Fruit fly (Drosophila melanogaster): ENCODE data around the gene spo.

spo gene

DNA sequence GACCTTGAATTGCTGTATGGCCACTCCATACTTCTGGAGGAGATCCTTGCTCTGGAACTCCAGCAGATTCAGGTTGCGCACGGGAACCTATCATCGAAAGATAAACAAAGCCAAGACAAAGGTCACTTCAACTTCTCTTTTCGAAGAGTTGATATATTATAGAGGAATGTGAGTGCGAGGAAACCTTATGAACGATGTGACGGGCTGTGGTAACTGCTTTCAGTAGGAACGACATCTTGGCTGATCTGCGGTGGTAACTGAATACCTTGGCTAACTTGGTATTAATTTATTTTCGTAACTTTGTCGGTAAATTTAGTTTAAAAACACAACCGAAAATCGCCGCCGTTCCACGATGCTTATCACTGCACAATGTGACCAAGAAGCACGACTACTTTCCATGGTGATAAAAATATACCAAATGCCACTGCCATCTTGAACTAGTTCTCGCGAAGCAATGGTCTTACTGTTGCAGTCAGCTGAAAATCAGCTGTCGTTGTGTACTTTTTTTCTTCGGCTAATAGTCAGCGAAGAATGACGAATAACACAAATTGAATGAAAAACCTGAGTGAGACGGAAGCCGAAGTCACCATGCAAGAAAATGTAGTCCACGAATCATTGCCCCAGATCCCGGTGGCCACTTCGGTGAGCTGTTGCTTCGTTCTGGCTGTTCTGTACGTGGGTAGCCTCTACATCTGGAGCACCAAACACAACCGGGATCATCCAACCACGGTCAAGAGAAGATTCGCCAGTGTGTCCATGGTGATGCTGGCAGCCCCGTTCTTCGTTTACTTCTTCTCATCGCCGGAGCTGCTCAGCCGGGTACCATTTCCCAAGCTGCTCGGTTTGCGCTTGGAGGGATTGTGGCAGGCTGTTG lies 28.8 kb downstream of the spo start, which contains the start of the genes ScsbetaG and Sras:
Gene ScsbetaG, minus strand, starts transcription at position 383 of the 874 bp plus-strand sequence.
Gene Sras, plus strand, starts transcription at position 466 of the 874 bp plus-strand sequence.
- TF ChIP-seq noc (tag; optimal IDR thresholded peaks at IDR 0.05): no peak

DNA sequence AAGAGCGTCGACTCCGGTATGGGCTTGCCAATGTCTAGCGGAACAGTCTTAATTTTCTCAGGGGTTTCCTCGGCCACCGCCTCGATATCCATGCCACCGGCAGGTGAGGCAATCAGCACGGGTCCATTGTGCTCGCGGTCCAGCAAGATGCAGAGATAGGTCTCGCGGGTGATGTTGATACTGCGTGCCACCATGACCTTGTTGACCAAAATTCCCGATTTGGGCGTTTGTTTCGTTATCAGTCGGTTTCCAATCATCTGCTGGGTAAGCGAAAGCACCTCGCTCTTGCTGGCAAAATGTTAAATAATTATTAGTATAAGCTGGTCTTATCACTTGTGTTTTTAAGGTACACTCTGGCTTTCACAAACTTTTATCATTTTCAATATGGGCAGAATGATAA lies 29.8 kb downstream of the spo start:
- no peak for TF ChIP-seq noc (tag; optimal IDR thresholded peaks at IDR 0.05)

dm6 chr3L:5561341-5561740 lies 31.0 kb downstream of the spo start, which contains the start of gene sinu:
Gene sinu (minus strand): TSS chr3L:5561598.
- no peak for TF ChIP-seq noc (tag; optimal IDR thresholded peaks at IDR 0.05)

- no peak for TF ChIP-seq noc (tag; optimal IDR thresholded peaks at IDR 0.05)
These were observed 36.2 kb downstream of the spo start for dm6 chr3L:5556195-5556594.

DNA sequence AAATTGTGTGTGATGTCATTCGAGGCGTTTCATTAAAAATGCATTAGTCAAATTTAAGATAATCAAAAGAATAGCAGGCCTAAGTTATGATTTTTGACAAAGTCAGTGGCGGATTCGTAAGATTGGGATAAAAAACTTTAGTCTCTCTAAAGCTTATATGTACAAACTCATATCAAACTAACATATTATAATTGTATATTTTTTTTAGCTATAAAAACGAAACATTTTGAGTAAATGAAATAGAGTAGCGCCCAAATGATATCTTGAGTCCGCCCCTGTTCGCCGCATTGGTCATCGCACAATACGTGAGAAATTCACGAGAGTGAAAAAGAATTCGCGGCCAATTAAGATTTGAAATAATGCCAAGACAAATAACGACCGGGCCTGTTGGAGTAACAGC lies 38.0 kb downstream of the spo start:
- peak; percentile 65 for TF ChIP-seq noc (tag; optimal IDR thresholded peaks at IDR 0.05)

DNA sequence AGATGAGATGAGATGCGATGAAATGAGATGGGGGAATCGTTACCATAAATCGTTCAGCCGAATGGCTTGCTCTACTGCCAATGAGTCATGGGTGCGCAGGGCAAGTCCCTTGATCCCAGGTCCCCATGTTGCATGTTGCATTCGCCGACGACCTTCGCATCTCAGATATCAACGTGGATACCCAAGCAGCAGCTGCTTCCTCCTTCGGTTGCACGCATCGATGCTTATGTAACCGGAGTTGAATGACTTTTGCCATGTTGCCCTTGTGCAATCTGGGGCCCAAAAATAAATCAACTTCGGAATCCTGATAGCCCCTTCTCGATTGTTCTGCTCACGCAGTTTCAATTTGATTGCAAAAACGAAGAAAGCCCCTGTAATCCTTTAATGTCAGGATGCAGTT lies 38.7 kb downstream of the spo start:
- no peak for TF ChIP-seq noc (tag; optimal IDR thresholded peaks at IDR 0.05)

DNA sequence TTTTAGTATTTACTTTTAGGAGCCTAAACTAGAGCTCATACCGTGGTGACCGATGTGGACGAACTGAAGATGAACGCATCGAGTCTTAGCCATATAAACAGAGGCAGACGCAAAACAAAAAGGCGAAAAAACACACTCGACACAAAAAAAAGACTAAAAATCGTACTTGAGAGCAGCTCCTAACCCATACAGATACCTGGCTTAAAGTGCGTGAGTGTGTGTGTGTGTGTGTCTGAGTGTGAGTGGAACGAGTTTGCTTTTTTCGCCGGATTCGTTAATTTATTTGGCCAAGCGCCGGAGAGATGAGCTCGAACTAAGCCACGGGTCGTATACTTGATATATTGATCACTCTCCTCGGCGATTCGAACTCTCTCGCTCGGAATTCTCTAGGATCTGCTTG lies 41.3 kb downstream of the spo start, which contains the start of gene frm:
Gene frm, minus strand, starts transcription at position 73 of the 400 bp plus-strand sequence.
- no peak for TF ChIP-seq noc (tag; optimal IDR thresholded peaks at IDR 0.05)

DNA sequence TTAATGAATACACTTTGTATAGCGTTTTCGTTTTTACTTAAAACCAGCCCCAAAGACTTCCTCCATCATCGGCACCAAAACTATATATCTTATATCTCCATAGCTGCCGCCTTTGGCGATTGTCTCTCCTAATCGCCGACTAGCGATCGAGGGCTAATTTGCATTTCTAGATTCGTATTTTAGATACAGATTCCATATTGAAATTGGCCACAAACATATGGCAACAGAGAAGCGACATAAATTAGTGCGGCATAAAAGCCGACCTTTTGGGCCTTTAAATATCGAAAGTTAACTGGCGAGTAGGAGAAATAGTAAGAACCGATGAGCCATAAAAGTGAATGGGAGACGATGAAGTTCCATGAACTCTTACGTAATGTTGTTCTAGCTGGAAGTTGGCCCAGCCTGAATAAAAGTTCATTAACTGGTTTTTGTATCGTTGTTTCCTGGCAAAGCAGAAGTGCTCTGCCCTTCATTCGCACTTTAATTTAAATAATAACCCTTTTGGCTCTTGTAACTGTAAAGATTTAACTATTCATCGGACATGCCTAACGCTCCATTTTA lies 43.8 kb downstream of the spo start:
- no peak for TF ChIP-seq noc (tag; optimal IDR thresholded peaks at IDR 0.05)

DNA sequence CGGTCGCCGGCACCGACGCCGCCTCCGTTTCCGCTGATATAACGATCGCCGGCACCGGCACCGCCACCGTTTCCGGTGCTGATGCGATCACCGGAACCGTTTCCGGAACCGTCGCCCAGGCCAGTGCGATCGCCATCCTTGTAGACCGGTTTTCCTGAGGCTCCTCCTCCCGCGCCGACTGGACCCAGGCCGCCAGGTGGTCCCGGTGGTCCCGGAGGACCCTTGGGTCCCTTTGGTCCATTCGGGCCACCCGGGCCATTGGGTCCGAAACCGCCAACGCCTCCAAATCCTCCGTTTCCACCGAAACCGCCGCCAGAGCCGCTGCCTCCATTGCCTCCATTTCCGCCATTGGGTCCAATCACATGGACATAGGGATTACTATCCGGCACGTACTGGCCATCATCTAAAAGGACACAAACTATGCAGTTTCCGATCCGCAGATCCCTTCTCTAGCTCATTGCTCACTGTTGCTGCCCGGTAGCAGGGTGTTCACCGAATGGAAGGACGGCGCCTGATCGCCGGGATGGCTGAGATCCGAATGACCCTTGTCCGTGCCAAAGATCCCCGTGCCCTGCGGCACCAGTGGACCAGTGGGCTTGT lies 49.5 kb downstream of the spo start:
- no peak for TF ChIP-seq noc (tag; optimal IDR thresholded peaks at IDR 0.05)

DNA sequence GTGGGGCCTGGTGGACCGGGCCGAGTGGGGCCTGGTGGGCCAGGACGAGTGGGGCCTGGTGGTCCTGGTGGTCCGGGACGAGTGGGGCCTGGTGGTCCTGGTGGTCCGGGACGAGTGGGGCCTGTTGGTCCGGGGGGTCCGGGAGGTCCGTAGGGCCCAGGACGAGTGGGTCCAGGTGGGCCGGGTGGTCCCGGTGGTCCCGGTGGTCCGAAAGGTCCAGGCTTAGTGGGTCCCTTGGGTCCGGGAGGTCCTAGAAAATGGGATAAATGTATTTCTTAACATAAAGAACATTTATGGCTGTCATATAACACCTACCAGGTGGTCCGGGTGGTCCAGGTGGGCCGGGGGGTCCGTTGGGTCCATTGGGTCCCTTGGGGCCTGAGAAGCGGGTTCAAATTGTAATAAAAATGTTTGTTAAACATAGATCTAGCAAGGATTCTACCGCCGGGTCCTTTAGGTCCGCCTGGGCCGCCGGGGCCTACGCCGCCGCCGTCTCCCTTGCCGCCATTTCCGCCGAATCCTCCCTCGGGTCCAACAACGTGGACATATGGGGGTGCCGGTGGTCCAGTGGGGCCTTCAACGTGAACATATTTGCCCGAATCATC lies 51.6 kb downstream of the spo start:
- TF ChIP-seq noc (tag; optimal IDR thresholded peaks at IDR 0.05): no peak

Measured in whole organism, larva.